Fruit fly (Drosophila melanogaster): Measurements from ENCODE around the gene Dph4.
A peak's percentile ranks its signal among the peaks of the same experiment; 100 is the strongest.

dm6 chr3R:5612372-5613113, 11.4 kb downstream of the Dph4 start, which contains the start of gene Rga:
- no peak for TF ChIP-seq Hr39 (GFP tag; optimal IDR thresholded peaks at IDR 0.05)
- TF ChIP-seq CG10631 (GFP tag; optimal IDR thresholded peaks at IDR 0.05): no peak
- TF ChIP-seq CG34406 (GFP tag; optimal IDR thresholded peaks at IDR 0.05): no peak
- TF ChIP-seq Eip93F (GFP tag; optimal IDR thresholded peaks at IDR 0.05): no peak
- TF ChIP-seq CG31627 (GFP tag; optimal IDR thresholded peaks at IDR 0.05): no peak
- TF ChIP-seq CG8319 (GFP tag; optimal IDR thresholded peaks at IDR 0.05): no peak
- no peak for TF ChIP-seq OdsH (GFP tag; optimal IDR thresholded peaks at IDR 0.05)
- peak; percentile 86 for TF ChIP-seq svp (GFP tag)
- TF ChIP-seq Sox14 (GFP tag; optimal IDR thresholded peaks at IDR 0.05): peak; percentile 67
- TF ChIP-seq CG8119 (GFP tag; IDR thresholded peaks at IDR 0.05): no peak
- no peak for TF ChIP-seq net (GFP tag; optimal IDR thresholded peaks at IDR 0.05)
- TF ChIP-seq spab (GFP tag; optimal IDR thresholded peaks at IDR 0.05): no peak
- peak; percentile 31 for TF ChIP-seq vri (GFP tag; optimal IDR thresholded peaks at IDR 0.05)

All from whole organism, prepupa.